Fruit fly (Drosophila melanogaster) whole organism, embryonic: ENCODE results near the gene mthl12.

ENCODE experiments used
- Antp ChIP-seq: fragments of 200-800 bp; sonication (Bioruptor generic); optimal IDR thresholded peaks from 3 replicates; lab custom pipeline; 2016; ENCODE audit warnings: missing biosample characterization, missing genetic modification characterization
- CG1024 ChIP-seq: fragments of 200-800 bp; sonication (Bioruptor generic); IDR thresholded peaks from 2 replicates; pipeline ENCODE4 v1.3.6; 2022; ENCODE audit warnings: missing biosample characterization, missing genetic modification characterization
- CG10267 ChIP-seq: fragments of 200-800 bp; sonication (Bioruptor generic); optimal IDR thresholded peaks from 2 replicates; lab custom pipeline; 2018; ENCODE audit warnings: missing biosample characterization, mild to moderate bottlenecking, missing genetic modification characterization, moderate library complexity
- CG11093 ChIP-seq: fragments of 200-800 bp; sonication (Bioruptor generic); IDR thresholded peaks from 3 replicates; pipeline ENCODE4 v1.3.6; 2022; ENCODE audit warnings: missing biosample characterization, missing genetic modification characterization
- CG11695 ChIP-seq: fragments of 200-800 bp; sonication (Bioruptor generic); IDR thresholded peaks from 3 replicates; pipeline ENCODE4 v1.3.6; 2022; ENCODE audit warnings: missing biosample characterization, missing genetic modification characterization
- CG11696 ChIP-seq: fragments of 200-800 bp; sonication (Bioruptor generic); IDR thresholded peaks from 2 replicates; pipeline ENCODE4 v1.3.6; 2022; ENCODE audit warnings: missing biosample characterization, missing genetic modification characterization
- CG12299 ChIP-seq: fragments of 200-800 bp; sonication (Bioruptor generic); optimal IDR thresholded peaks from 2 replicates; lab custom pipeline; 2018; ENCODE audit warnings: missing biosample characterization, mild to moderate bottlenecking, missing genetic modification characterization
- CG12391 ChIP-seq: fragments of 200-800 bp; sonication (Bioruptor generic); optimal IDR thresholded peaks from 3 replicates; lab custom pipeline; 2018; ENCODE audit warnings: missing biosample characterization, mild to moderate bottlenecking, missing genetic modification characterization, moderate library complexity
- CG1603 ChIP-seq: fragments of 200-800 bp; sonication (Bioruptor generic); optimal IDR thresholded peaks from 2 replicates; lab custom pipeline; 2019; ENCODE audit warnings: missing biosample characterization, mild to moderate bottlenecking, missing genetic modification characterization, moderate library complexity
- CG16779 ChIP-seq: fragments of 200-800 bp; sonication (Bioruptor generic); IDR thresholded peaks from 2 replicates; pipeline ENCODE4 v1.3.6; 2022; ENCODE audit warnings: missing biosample characterization, missing genetic modification characterization
- CG16813 ChIP-seq: fragments of 200-800 bp; sonication (Bioruptor generic); IDR thresholded peaks from 3 replicates; pipeline ENCODE4 v1.3.6; 2022; ENCODE audit warnings: missing biosample characterization, missing genetic modification characterization; ENCODE audit not compliant: partially characterized antibody
- CG17361 ChIP-seq: fragments of 200-800 bp; sonication (Bioruptor generic); IDR thresholded peaks from 3 replicates; pipeline ENCODE4 v1.3.6; 2022; ENCODE audit warnings: missing biosample characterization, missing genetic modification characterization
- CG17802 ChIP-seq: fragments of 200-800 bp; sonication (Bioruptor generic); optimal IDR thresholded peaks from 2 replicates; lab custom pipeline; 2018; ENCODE audit warnings: missing biosample characterization, mild to moderate bottlenecking, missing genetic modification characterization, moderate library complexity
- CG2678 ChIP-seq: fragments of 200-800 bp; sonication (Bioruptor generic); optimal IDR thresholded peaks from 3 replicates; lab custom pipeline; 2019; ENCODE audit warnings: missing biosample characterization, mild to moderate bottlenecking, missing genetic modification characterization, moderate library complexity
- CG30403 ChIP-seq: fragments of 200-800 bp; sonication (Bioruptor generic); optimal IDR thresholded peaks from 3 replicates; lab custom pipeline; 2016; ENCODE audit warnings: missing biosample characterization, missing genetic modification characterization
- CG31365 ChIP-seq: fragments of 200-800 bp; sonication (Bioruptor generic); optimal IDR thresholded peaks from 2 replicates; lab custom pipeline; 2018; ENCODE audit warnings: missing biosample characterization, mild to moderate bottlenecking, missing genetic modification characterization
- CG3281 ChIP-seq: fragments of 200-800 bp; sonication (Bioruptor generic); optimal IDR thresholded peaks from 3 replicates; lab custom pipeline; 2017; ENCODE audit warnings: missing biosample characterization, mild to moderate bottlenecking, missing genetic modification characterization
- CG3407 ChIP-seq: fragments of 200-800 bp; sonication (Bioruptor generic); optimal IDR thresholded peaks from 2 replicates; lab custom pipeline; 2018; ENCODE audit warnings: missing biosample characterization, mild to moderate bottlenecking, missing genetic modification characterization
- CG4404 ChIP-seq: fragments of 200-800 bp; sonication (Bioruptor generic); IDR thresholded peaks from 2 replicates; pipeline ENCODE4 v1.3.6; 2022; ENCODE audit warnings: missing biosample characterization, missing genetic modification characterization
- CG4707 ChIP-seq: fragments of 200-800 bp; sonication (Bioruptor generic); optimal IDR thresholded peaks from 2 replicates; lab custom pipeline; 2018; ENCODE audit warnings: missing biosample characterization, mild to moderate bottlenecking, missing genetic modification characterization, moderate library complexity
- CG7556 ChIP-seq: fragments of 200-800 bp; sonication (Bioruptor generic); optimal IDR thresholded peaks from 2 replicates; lab custom pipeline; 2017; ENCODE audit warnings: missing biosample characterization, mild to moderate bottlenecking, missing genetic modification characterization
- CG8089 ChIP-seq: fragments of 200-800 bp; sonication (Bioruptor generic); optimal IDR thresholded peaks from 3 replicates; lab custom pipeline; 2016; ENCODE audit warnings: missing biosample characterization, missing genetic modification characterization
- CG8388 ChIP-seq: fragments of 200-800 bp; sonication (Bioruptor generic); optimal IDR thresholded peaks from 2 replicates; lab custom pipeline; 2019; ENCODE audit warnings: missing biosample characterization, mild to moderate bottlenecking, missing genetic modification characterization, moderate library complexity
- CoRest ChIP-seq: fragments of 200-800 bp; sonication (Bioruptor generic); optimal IDR thresholded peaks from 3 replicates; lab custom pipeline; 2018; ENCODE audit warnings: missing biosample characterization, mild to moderate bottlenecking, missing genetic modification characterization, moderate library complexity
- CrebB ChIP-seq: fragments of 200-800 bp; sonication (Bioruptor generic); optimal IDR thresholded peaks from 3 replicates; lab custom pipeline; 2018; ENCODE audit warnings: missing biosample characterization, mild to moderate bottlenecking, missing genetic modification characterization
- Dad ChIP-seq: fragments of 200-800 bp; sonication (Bioruptor generic); optimal IDR thresholded peaks from 3 replicates; lab custom pipeline; 2016; ENCODE audit warnings: missing biosample characterization, missing genetic modification characterization
- Ets97D ChIP-seq: fragments of 200-800 bp; sonication (Bioruptor generic); optimal IDR thresholded peaks from 3 replicates; lab custom pipeline; 2016; ENCODE audit warnings: missing biosample characterization, missing genetic modification characterization
- NC2α ChIP-seq: fragments of 200-800 bp; sonication (Bioruptor generic); optimal IDR thresholded peaks from 2 replicates; lab custom pipeline; 2016; ENCODE audit warnings: missing biosample characterization, missing genetic modification characterization
- NFAT ChIP-seq: fragments of 200-800 bp; sonication (Bioruptor generic); IDR thresholded peaks from 2 replicates; pipeline ENCODE4 v1.3.6; 2022; ENCODE audit warnings: missing biosample characterization, missing genetic modification characterization
- Rfx ChIP-seq: fragments of 200-800 bp; sonication (Bioruptor generic); IDR thresholded peaks from 2 replicates; pipeline ENCODE4 v1.3.6; 2022; ENCODE audit warnings: missing biosample characterization, missing genetic modification characterization
- Scr ChIP-seq: fragments of 200-800 bp; sonication (Bioruptor generic); IDR thresholded peaks from 2 replicates; pipeline ENCODE4 v1.3.6; 2022; ENCODE audit warnings: missing biosample characterization, missing genetic modification characterization; ENCODE audit not compliant: partially characterized antibody
- Sox100B ChIP-seq: fragments of 200-800 bp; sonication (Bioruptor generic); optimal IDR thresholded peaks from 3 replicates; lab custom pipeline; 2018; ENCODE audit warnings: missing biosample characterization, mild to moderate bottlenecking, missing genetic modification characterization
- bigmax ChIP-seq: fragments of 200-800 bp; sonication (Bioruptor generic); optimal IDR thresholded peaks from 2 replicates; lab custom pipeline; 2018; ENCODE audit warnings: missing biosample characterization, mild to moderate bottlenecking, missing genetic modification characterization
- chm ChIP-seq: fragments of 200-800 bp; sonication (Bioruptor generic); IDR thresholded peaks from 2 replicates; pipeline ENCODE4 v1.3.6; 2022; ENCODE audit warnings: missing biosample characterization, missing genetic modification characterization
- fd102C ChIP-seq: fragments of 200-800 bp; sonication (Bioruptor generic); optimal IDR thresholded peaks from 2 replicates; lab custom pipeline; 2018; ENCODE audit warnings: missing biosample characterization, mild to moderate bottlenecking, missing genetic modification characterization, moderate library complexity
- gro ChIP-seq: fragments of 200-800 bp; sonication (Bioruptor generic); optimal IDR thresholded peaks from 2 replicates; lab custom pipeline; 2016; ENCODE audit warnings: missing biosample characterization, missing genetic modification characterization
- luna ChIP-seq: fragments of 200-800 bp; sonication (Bioruptor generic); optimal IDR thresholded peaks from 2 replicates; lab custom pipeline; 2016; ENCODE audit warnings: missing biosample characterization, missing genetic modification characterization
- mld ChIP-seq: fragments of 200-800 bp; sonication (Bioruptor generic); IDR thresholded peaks from 3 replicates; pipeline ENCODE4 v1.3.6; 2022; ENCODE audit warnings: missing biosample characterization, missing genetic modification characterization; ENCODE audit not compliant: partially characterized antibody
- nerfin-2 ChIP-seq: fragments of 200-800 bp; sonication (Bioruptor generic); IDR thresholded peaks from 2 replicates; pipeline ENCODE4 v1.3.6; 2022; ENCODE audit warnings: missing biosample characterization, missing genetic modification characterization; ENCODE audit not compliant: partially characterized antibody
- peb ChIP-seq: fragments of 200-800 bp; sonication (Bioruptor generic); IDR thresholded peaks from 2 replicates; pipeline ENCODE4 v1.3.6; 2022; ENCODE audit warnings: missing biosample characterization, missing genetic modification characterization
- pros ChIP-seq: fragments of 200-800 bp; sonication (Bioruptor generic); optimal IDR thresholded peaks from 3 replicates; lab custom pipeline; 2019; ENCODE audit warnings: missing biosample characterization, mild to moderate bottlenecking, missing genetic modification characterization, moderate library complexity
- pzg ChIP-seq: fragments of 200-800 bp; sonication (Bioruptor generic); optimal IDR thresholded peaks from 3 replicates; lab custom pipeline; 2018; ENCODE audit warnings: missing biosample characterization, mild to moderate bottlenecking, missing genetic modification characterization, moderate library complexity
- shn ChIP-seq: fragments of 200-800 bp; sonication (Bioruptor generic); optimal IDR thresholded peaks from 3 replicates; lab custom pipeline; 2016; ENCODE audit warnings: missing biosample characterization, missing genetic modification characterization
- stwl ChIP-seq: fragments of 200-800 bp; sonication (Bioruptor generic); optimal IDR thresholded peaks from 3 replicates; lab custom pipeline; 2018; ENCODE audit warnings: missing biosample characterization, mild to moderate bottlenecking, missing genetic modification characterization, moderate library complexity
- toy ChIP-seq: fragments of 200-800 bp; sonication (Bioruptor generic); IDR thresholded peaks from 2 replicates; pipeline ENCODE4 v1.3.6; 2022; ENCODE audit warnings: missing biosample characterization, missing genetic modification characterization
- trh ChIP-seq: fragments of 200-800 bp; sonication (Bioruptor generic); optimal IDR thresholded peaks from 2 replicates; lab custom pipeline; 2016; ENCODE audit warnings: missing biosample characterization, missing genetic modification characterization
- unpg ChIP-seq: fragments of 200-800 bp; sonication (Bioruptor generic); optimal IDR thresholded peaks from 3 replicates; lab custom pipeline; 2018; ENCODE audit warnings: missing biosample characterization, mild to moderate bottlenecking, missing genetic modification characterization, moderate library complexity
- vnd ChIP-seq: fragments of 200-800 bp; sonication (Bioruptor generic); IDR thresholded peaks from 3 replicates; pipeline ENCODE4 v1.3.6; 2022; ENCODE audit warnings: missing biosample characterization, missing genetic modification characterization; ENCODE audit not compliant: partially characterized antibody
- wdn ChIP-seq: fragments of 200-800 bp; sonication (Bioruptor generic); IDR thresholded peaks from 2 replicates; pipeline ENCODE4 v1.3.6; 2022; ENCODE audit warnings: missing biosample characterization, missing genetic modification characterization
- zf30C ChIP-seq: fragments of 200-800 bp; sonication (Bioruptor generic); optimal IDR thresholded peaks from 3 replicates; lab custom pipeline; 2018; ENCODE audit warnings: missing biosample characterization, mild to moderate bottlenecking, missing genetic modification characterization
- zfh1 ChIP-seq: fragments of 200-800 bp; sonication (Bioruptor generic); IDR thresholded peaks from 3 replicates; pipeline ENCODE4 v1.3.6; 2022; ENCODE audit warnings: missing biosample characterization, missing genetic modification characterization

mthl12 gene

dm6 chr3R:13382656-13383142 lies 29.2 kb downstream of the mthl12 start (continued):
- TF ChIP-seq CoRest (tag; lab: Kevin White, UChicago) (peak; percentile 27), CG11695 (GFP tag; lab: Robert Waterston, UW) (peak; percentile 44; the same call in 1 of the 3 replicates), CG11696 (GFP tag; lab: Robert Waterston, UW) (no peak), CG31365 (tag; lab: Kevin White, UChicago) (no peak), zfh1 (no peak), trh (GFP tag; lab: Kevin White, UChicago) (no peak), CG16779 (GFP tag; lab: Robert Waterston, UW) (no peak), unpg (GFP tag; lab: Kevin White, UChicago) (no peak), NFAT (GFP tag; lab: Robert Waterston, UW) (peak; percentile 34; the same call in 1 of the 2 replicates), CG12299 (tag; lab: Kevin White, UChicago) (no peak), mld (GFP tag; lab: Robert Waterston, UW) (no peak), CG1024 (no peak), CG30403 (GFP tag; lab: Kevin White, UChicago) (peak; percentile 16), CG4404 (GFP tag; lab: Robert Waterston, UW) (no peak), stwl (tag; lab: Kevin White, UChicago) (peak; percentile 7), wdn (GFP tag; lab: Robert Waterston, UW) (no peak), CG16813 (GFP tag; lab: Robert Waterston, UW) (0 out of 3 replicates have a peak, but pooled peaks have one; percentile 30), vnd (GFP tag; lab: Robert Waterston, UW) (no peak), NC2α (no peak), pzg (peak; percentile 26), CG4707 (GFP tag; lab: Kevin White, UChicago) (no peak), nerfin-2 (GFP tag; lab: Robert Waterston, UW) (no peak), CG8388 (GFP tag; lab: Kevin White, UChicago) (no peak), CG3281 (peak; percentile 32), shn (peak; percentile 20), bigmax (no peak), Scr (GFP tag; lab: Robert Waterston, UW) (no peak), Antp (GFP tag; lab: Kevin White, UChicago) (no peak), fd102C (GFP tag; lab: Kevin White, UChicago) (no peak), Dad (GFP tag; lab: Kevin White, UChicago) (no peak), chm (GFP tag; lab: Robert Waterston, UW) (no peak), CG7556 (GFP tag; lab: Kevin White, UChicago) (no peak), CG10267 (no peak), CG17802 (tag; lab: Kevin White, UChicago) (no peak), peb (GFP tag; lab: Robert Waterston, UW) (no peak), Rfx (GFP tag; lab: Robert Waterston, UW) (peak; percentile 46; the same call in 1 of the 2 replicates), CG1603 (tag; lab: Kevin White, UChicago) (no peak), CG2678 (no peak), CG3407 (GFP tag; lab: Kevin White, UChicago) (no peak), CG8089 (GFP tag; lab: Kevin White, UChicago) (no peak), pros (no peak), CrebB (tag; lab: Kevin White, UChicago) (no peak), zf30C (GFP tag; lab: Kevin White, UChicago) (peak; percentile 86), Sox100B (GFP tag; lab: Kevin White, UChicago) (no peak), CG12391 (tag; lab: Kevin White, UChicago) (no peak), CG11093 (no peak), luna (GFP tag; lab: Kevin White, UChicago) (no peak), Ets97D (GFP tag; lab: Kevin White, UChicago) (no peak), CG17361 (no peak), gro (GFP tag; lab: Kevin White, UChicago) (peak; percentile 61), toy (no peak)
